Fruit fly (Drosophila melanogaster) whole organism, embryonic: Measurements from ENCODE around the gene CG18596.
A peak's percentile ranks its signal among the peaks of the same experiment; 100 is the strongest.

Source experiments
- Antp ChIP-seq: fragments of 200-800 bp; sonication (Bioruptor generic); optimal IDR thresholded peaks from 3 replicates; lab custom pipeline; 2016; ENCODE audit warnings: missing biosample characterization, missing genetic modification characterization
- Bteb2 ChIP-seq: fragments of 200-800 bp; sonication (Bioruptor generic); optimal IDR thresholded peaks from 2 replicates; lab custom pipeline; 2016; ENCODE audit warnings: missing biosample characterization, missing genetic modification characterization
- C15 ChIP-seq: fragments of 200-800 bp; sonication (Bioruptor generic); IDR thresholded peaks from 3 replicates; pipeline ENCODE4 v1.3.6; 2022; ENCODE audit warnings: missing biosample characterization, missing genetic modification characterization
- CG10267 ChIP-seq: fragments of 200-800 bp; sonication (Bioruptor generic); optimal IDR thresholded peaks from 2 replicates; lab custom pipeline; 2018; ENCODE audit warnings: missing biosample characterization, mild to moderate bottlenecking, missing genetic modification characterization, moderate library complexity
- CG10959 ChIP-seq: fragments of 200-800 bp; sonication (Bioruptor generic); IDR thresholded peaks from 2 replicates; pipeline ENCODE4 v1.3.6; 2022; ENCODE audit warnings: missing biosample characterization, missing genetic modification characterization
- CG11085 ChIP-seq: fragments of 200-800 bp; sonication (Bioruptor generic); IDR thresholded peaks from 2 replicates; pipeline ENCODE4 v1.3.6; 2022; ENCODE audit warnings: missing biosample characterization, missing genetic modification characterization
- CG12942 ChIP-seq: fragments of 200-800 bp; sonication (Bioruptor generic); optimal IDR thresholded peaks from 3 replicates; lab custom pipeline; 2016; ENCODE audit warnings: missing biosample characterization, missing genetic modification characterization
- CG13296 ChIP-seq: fragments of 200-800 bp; sonication (Bioruptor generic); optimal IDR thresholded peaks from 3 replicates; lab custom pipeline; 2018; ENCODE audit warnings: missing biosample characterization, mild to moderate bottlenecking, missing genetic modification characterization
- CG13894 ChIP-seq: fragments of 200-800 bp; sonication (Bioruptor generic); optimal IDR thresholded peaks from 3 replicates; lab custom pipeline; 2018; ENCODE audit warnings: missing biosample characterization, mild to moderate bottlenecking, missing genetic modification characterization, moderate library complexity
- CG14667 ChIP-seq: fragments of 200-800 bp; sonication (Bioruptor generic); IDR thresholded peaks from 2 replicates; pipeline ENCODE4 v1.3.6; 2022; ENCODE audit warnings: missing biosample characterization, missing genetic modification characterization
- CG15073 ChIP-seq: fragments of 200-800 bp; sonication (Bioruptor generic); optimal IDR thresholded peaks from 2 replicates; lab custom pipeline; 2016; ENCODE audit warnings: missing biosample characterization, missing genetic modification characterization
- CG1602 ChIP-seq: fragments of 200-800 bp; sonication (Bioruptor generic); optimal IDR thresholded peaks from 3 replicates; lab custom pipeline; 2016; ENCODE audit warnings: missing biosample characterization, missing genetic modification characterization
- CG1603 ChIP-seq: fragments of 200-800 bp; sonication (Bioruptor generic); optimal IDR thresholded peaks from 2 replicates; lab custom pipeline; 2019; ENCODE audit warnings: missing biosample characterization, mild to moderate bottlenecking, missing genetic modification characterization, moderate library complexity
- CG16779 ChIP-seq: fragments of 200-800 bp; sonication (Bioruptor generic); IDR thresholded peaks from 2 replicates; pipeline ENCODE4 v1.3.6; 2022; ENCODE audit warnings: missing biosample characterization, missing genetic modification characterization
- CG17328 ChIP-seq: fragments of 200-800 bp; sonication (Bioruptor generic); IDR thresholded peaks from 2 replicates; pipeline ENCODE4 v1.3.6; 2022; ENCODE audit warnings: missing biosample characterization, missing genetic modification characterization
- CG17359 ChIP-seq: fragments of 200-800 bp; sonication (Bioruptor generic); optimal IDR thresholded peaks from 3 replicates; lab custom pipeline; 2018; ENCODE audit warnings: missing biosample characterization, mild to moderate bottlenecking, missing genetic modification characterization, moderate library complexity
- CG18764 ChIP-seq: fragments of 200-800 bp; sonication (Bioruptor generic); optimal IDR thresholded peaks from 3 replicates; lab custom pipeline; 2016; ENCODE audit warnings: missing biosample characterization, missing genetic modification characterization
- CG3163 ChIP-seq: fragments of 200-800 bp; sonication (Bioruptor generic); optimal IDR thresholded peaks from 3 replicates; lab custom pipeline; 2016; ENCODE audit warnings: missing biosample characterization, missing genetic modification characterization
- CG4360 ChIP-seq: fragments of 200-800 bp; sonication (Bioruptor generic); IDR thresholded peaks from 2 replicates; pipeline ENCODE4 v1.3.6; 2022; ENCODE audit warnings: missing biosample characterization, missing genetic modification characterization
- CG43689 ChIP-seq: fragments of 200-800 bp; sonication (Bioruptor generic); IDR thresholded peaks from 2 replicates; pipeline ENCODE4 v1.3.6; 2022; ENCODE audit warnings: missing biosample characterization, missing genetic modification characterization
- CG8944 ChIP-seq: fragments of 200-800 bp; sonication (Bioruptor generic); optimal IDR thresholded peaks from 3 replicates; lab custom pipeline; 2016; ENCODE audit warnings: missing biosample characterization, missing genetic modification characterization
- CG9215 ChIP-seq: fragments of 200-800 bp; sonication (Bioruptor generic); IDR thresholded peaks from 2 replicates; pipeline ENCODE4 v1.3.6; 2022; ENCODE audit warnings: missing biosample characterization, missing genetic modification characterization
- CrebB ChIP-seq: fragments of 200-800 bp; sonication (Bioruptor generic); optimal IDR thresholded peaks from 3 replicates; lab custom pipeline; 2018; ENCODE audit warnings: missing biosample characterization, mild to moderate bottlenecking, missing genetic modification characterization
- HHEX ChIP-seq: fragments of 200-800 bp; sonication (Bioruptor generic); optimal IDR thresholded peaks from 3 replicates; lab custom pipeline; 2017; ENCODE audit warnings: missing biosample characterization, mild to moderate bottlenecking, missing genetic modification characterization, missing genetic modification reagents
- Hand ChIP-seq: fragments of 200-800 bp; sonication (Bioruptor generic); optimal IDR thresholded peaks from 2 replicates; lab custom pipeline; 2017; ENCODE audit warnings: mild to moderate bottlenecking, missing biosample characterization, missing genetic modification reagents, missing genetic modification characterization
- NK7.1 ChIP-seq: fragments of 200-800 bp; sonication (Bioruptor generic); optimal IDR thresholded peaks from 3 replicates; lab custom pipeline; 2016; ENCODE audit warnings: missing biosample characterization, missing genetic modification characterization
- Neu2 ChIP-seq: fragments of 200-800 bp; sonication (Bioruptor generic); optimal IDR thresholded peaks from 3 replicates; lab custom pipeline; 2016; ENCODE audit warnings: missing biosample characterization, missing genetic modification characterization, borderline replicate concordance
- Nf-YA ChIP-seq: fragments of 200-800 bp; sonication (Bioruptor generic); IDR thresholded peaks from 2 replicates; pipeline ENCODE4 v1.3.6; 2022; ENCODE audit warnings: missing biosample characterization, missing genetic modification characterization
- Oli ChIP-seq: fragments of 200-800 bp; sonication (Bioruptor generic); optimal IDR thresholded peaks from 2 replicates; lab custom pipeline; 2018; ENCODE audit warnings: missing biosample characterization, mild to moderate bottlenecking, missing genetic modification characterization, moderate library complexity
- Rfx ChIP-seq: fragments of 200-800 bp; sonication (Bioruptor generic); IDR thresholded peaks from 2 replicates; pipeline ENCODE4 v1.3.6; 2022; ENCODE audit warnings: missing biosample characterization, missing genetic modification characterization
- Ssrp ChIP-seq: fragments of 200-800 bp; sonication (Bioruptor generic); optimal IDR thresholded peaks from 2 replicates; lab custom pipeline; 2018; ENCODE audit warnings: missing biosample characterization, mild to moderate bottlenecking, missing genetic modification characterization, moderate library complexity
- abd-A ChIP-seq: fragments of 200-800 bp; sonication (Bioruptor generic); optimal IDR thresholded peaks from 3 replicates; lab custom pipeline; 2019; ENCODE audit warnings: missing biosample characterization, mild to moderate bottlenecking, missing genetic modification characterization, moderate library complexity
- cad ChIP-seq: fragments of >200 bp; optimal IDR thresholded peaks from 2 replicates; lab custom pipeline; 2017; ENCODE audit warnings: missing biosample characterization, missing genetic modification characterization
- crc ChIP-seq: fragments of 200-800 bp; sonication (Bioruptor generic); optimal IDR thresholded peaks from 2 replicates; lab custom pipeline; 2016; ENCODE audit warnings: missing biosample characterization, missing genetic modification characterization
- ewg ChIP-seq: fragments of 200-800 bp; sonication (Bioruptor generic); optimal IDR thresholded peaks from 3 replicates; lab custom pipeline; 2017; ENCODE audit warnings: mild to moderate bottlenecking, missing biosample characterization, missing genetic modification reagents, missing genetic modification characterization
- exex ChIP-seq: fragments of 200-800 bp; sonication (Bioruptor generic); optimal IDR thresholded peaks from 4 replicates; lab custom pipeline; 2018; ENCODE audit warnings: missing biosample characterization, mild to moderate bottlenecking, missing genetic modification characterization, moderate library complexity
- fu2 ChIP-seq: fragments of 200-800 bp; sonication (Bioruptor generic); optimal IDR thresholded peaks from 2 replicates; lab custom pipeline; 2016; ENCODE audit warnings: missing biosample characterization, missing genetic modification characterization
- jing ChIP-seq: fragments of 200-800 bp; sonication (Bioruptor generic); optimal IDR thresholded peaks from 2 replicates; lab custom pipeline; 2018; ENCODE audit warnings: missing biosample characterization, mild to moderate bottlenecking, missing genetic modification characterization
- lbe ChIP-seq: fragments of 200-800 bp; sonication (Bioruptor generic); optimal IDR thresholded peaks from 2 replicates; lab custom pipeline; 2016; ENCODE audit warnings: missing biosample characterization, mild to moderate bottlenecking, missing genetic modification characterization
- mld ChIP-seq: fragments of 200-800 bp; sonication (Bioruptor generic); IDR thresholded peaks from 3 replicates; pipeline ENCODE4 v1.3.6; 2022; ENCODE audit warnings: missing biosample characterization, missing genetic modification characterization; ENCODE audit not compliant: partially characterized antibody
- org-1 ChIP-seq: fragments of 200-800 bp; sonication (Bioruptor generic); optimal IDR thresholded peaks from 2 replicates; lab custom pipeline; 2017; ENCODE audit warnings: missing biosample characterization, missing genetic modification characterization
- phol ChIP-seq: fragments of 200-800 bp; sonication (Bioruptor generic); optimal IDR thresholded peaks from 3 replicates; lab custom pipeline; 2018; ENCODE audit warnings: missing biosample characterization, mild to moderate bottlenecking, missing genetic modification characterization, moderate library complexity
- pros ChIP-seq: fragments of 200-800 bp; sonication (Bioruptor generic); optimal IDR thresholded peaks from 3 replicates; lab custom pipeline; 2019; ENCODE audit warnings: missing biosample characterization, mild to moderate bottlenecking, missing genetic modification characterization, moderate library complexity
- pzg ChIP-seq: fragments of 200-800 bp; sonication (Bioruptor generic); optimal IDR thresholded peaks from 3 replicates; lab custom pipeline; 2018; ENCODE audit warnings: missing biosample characterization, mild to moderate bottlenecking, missing genetic modification characterization, moderate library complexity
- row ChIP-seq: fragments of 200-800 bp; sonication (Bioruptor generic); IDR thresholded peaks from 3 replicates; pipeline ENCODE4 v1.3.6; 2022; ENCODE audit warnings: missing biosample characterization, missing genetic modification characterization
- sna ChIP-seq: fragments of 200-800 bp; sonication (Bioruptor generic); IDR thresholded peaks from 2 replicates; pipeline ENCODE4 v1.3.6; 2022; ENCODE audit warnings: missing biosample characterization, missing genetic modification characterization; ENCODE audit not compliant: partially characterized antibody
- sob ChIP-seq: fragments of 200-800 bp; sonication (Bioruptor generic); IDR thresholded peaks from 2 replicates; pipeline ENCODE4 v1.3.6; 2022; ENCODE audit warnings: missing biosample characterization, missing genetic modification characterization
- sug ChIP-seq: fragments of 200-800 bp; optimal IDR thresholded peaks from 2 replicates; lab custom pipeline; 2019; ENCODE audit warnings: missing biosample characterization, mild to moderate bottlenecking, missing genetic modification characterization, moderate library complexity
- ttk ChIP-seq: fragments of 200-800 bp; sonication (Bioruptor generic); IDR thresholded peaks from 2 replicates; pipeline ENCODE4 v2.1.2; 2022; ENCODE audit warnings: missing biosample characterization, missing genetic modification characterization
- vfl ChIP-seq: fragments of 200-800 bp; sonication (Bioruptor generic); optimal IDR thresholded peaks from 2 replicates; lab custom pipeline; 2016; ENCODE audit warnings: missing biosample characterization, missing genetic modification characterization
- wek ChIP-seq: fragments of 200-800 bp; sonication (Bioruptor generic); optimal IDR thresholded peaks from 3 replicates; lab custom pipeline; 2018; ENCODE audit warnings: missing biosample characterization, mild to moderate bottlenecking, missing genetic modification characterization, moderate library complexity

CG18596 gene

DNA sequence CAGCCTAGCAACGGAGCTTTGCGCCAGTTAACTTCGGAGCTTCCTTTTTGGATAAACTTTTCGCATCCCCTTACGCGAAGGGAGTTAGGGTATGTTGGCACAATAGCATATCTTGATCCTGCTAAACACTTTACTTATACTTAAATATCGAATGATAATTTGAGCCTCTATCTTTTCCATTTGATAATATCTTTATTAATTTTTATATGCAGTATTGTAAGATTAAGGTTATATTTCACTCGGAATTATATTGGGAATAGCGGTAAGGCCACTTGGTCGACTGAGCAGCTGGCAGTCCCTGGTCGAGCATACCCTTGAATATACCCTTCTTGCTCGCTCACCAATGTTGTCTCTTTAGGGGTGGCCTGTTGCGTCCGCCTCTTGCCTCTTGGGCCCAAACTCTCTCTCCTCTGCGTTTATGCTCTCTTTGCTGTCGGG is 6.9 kb upstream of the CG18596 start (continued):
- TF ChIP-seq Hand (GFP tag; lab: Kevin White, UChicago) (peak; percentile 29), ewg (no peak), exex (tag; lab: Kevin White, UChicago) (no peak), Neu2 (no peak), CG11085 (no peak; the same call in 1 of the 2 replicates), CG13296 (GFP tag; lab: Kevin White, UChicago) (peak; percentile 59), Nf-YA (GFP tag; lab: Robert Waterston, UW) (peak; percentile 44; the same call in 1 of the 2 replicates), cad (GFP tag; lab: Kevin White, UChicago) (no peak), CG10267 (tag; lab: Kevin White, UChicago) (peak; percentile 43), crc (GFP tag; lab: Kevin White, UChicago) (peak; percentile 46), CG17328 (GFP tag; lab: Robert Waterston, UW) (peak; percentile 74), HHEX (GFP tag; lab: Kevin White, UChicago) (peak; percentile 49), CG9215 (GFP tag; lab: Robert Waterston, UW) (peak; percentile 73), CG16779 (GFP tag; lab: Robert Waterston, UW) (0 out of 2 replicates have a peak, but pooled peaks have one; percentile 10), CG14667 (GFP tag; lab: Robert Waterston, UW) (peak; percentile 42; the same call in 1 of the 2 replicates), CrebB (no peak), sna (GFP tag; lab: Robert Waterston, UW) (no peak), pros (GFP tag; lab: Kevin White, UChicago) (no peak), CG12942 (GFP tag; lab: Kevin White, UChicago) (peak; percentile 26), Ssrp (peak; percentile 48), CG18764 (GFP tag; lab: Kevin White, UChicago) (peak; percentile 5), fu2 (GFP tag; lab: Kevin White, UChicago) (no peak), mld (GFP tag; lab: Robert Waterston, UW) (no peak), wek (no peak), Antp (GFP tag; lab: Kevin White, UChicago) (peak; percentile 12), CG1602 (peak; percentile 24), CG10959 (no peak), Oli (tag; lab: Kevin White, UChicago) (peak; percentile 61), row (GFP tag; lab: Robert Waterston, UW) (peak; percentile 95), vfl (no peak), CG4360 (GFP tag; lab: Robert Waterston, UW) (no peak; the same call in 1 of the 2 replicates), org-1 (GFP tag; lab: Kevin White, UChicago) (peak; percentile 61), ttk (GFP tag; lab: Robert Waterston, UW) (peak; percentile 55), CG8944 (no peak), lbe (GFP tag; lab: Kevin White, UChicago) (peak; percentile 25), abd-A (no peak), Bteb2 (no peak), C15 (0 out of 3 replicates have a peak, but pooled peaks have one; percentile 49), sug (tag; lab: Kevin White, UChicago) (peak; percentile 63), CG15073 (no peak), NK7.1 (GFP tag; lab: Kevin White, UChicago) (peak; percentile 57), jing (peak; percentile 25), CG43689 (GFP tag; lab: Robert Waterston, UW) (peak; percentile 28; the same call in 1 of the 2 replicates), pzg (GFP tag; lab: Kevin White, UChicago) (no peak), CG17359 (tag; lab: Kevin White, UChicago) (peak; percentile 50), CG3163 (GFP tag; lab: Kevin White, UChicago) (no peak), phol (tag; lab: Kevin White, UChicago) (peak; percentile 46), sob (GFP tag; lab: Robert Waterston, UW) (peak; percentile 60), CG13894 (tag; lab: Kevin White, UChicago) (no peak), CG1603 (peak; percentile 34), Rfx (GFP tag; lab: Robert Waterston, UW) (peak; percentile 78)
